Worm (Caenorhabditis elegans) whole organism, mixed stage, embryonic: ENCODE results near the gene Y11D7A.5.

Experiments
- ceh-43 ChIP-seq: fragments of 200-800 bp; sonication (Bioruptor generic); optimal IDR thresholded peaks from 2 replicates; lab custom pipeline; 2018; ENCODE audit warnings: mild to moderate bottlenecking, missing genetic modification characterization, moderate library complexity, missing compliant biosample characterization
- elt-1 ChIP-seq: sonication (generic microtip); optimal IDR thresholded peaks from 2 replicates; lab custom pipeline; 2017; ENCODE audit warnings: missing genetic modification characterization, mild to moderate bottlenecking, missing compliant biosample characterization, antibody characterized with exemption, moderate library complexity, borderline replicate concordance; ENCODE audit not compliant: insufficient read depth
- lsy-2 ChIP-seq: fragments of 150-350 bp; optimal IDR thresholded peaks from 2 replicates; lab custom pipeline; 2014; ENCODE audit warnings: missing biosample characterization, missing genetic modification characterization
- nhr-12 ChIP-seq: fragments of 150-350 bp; optimal IDR thresholded peaks from 2 replicates; lab custom pipeline; 2014; ENCODE audit warnings: missing biosample characterization, missing genetic modification characterization
- nhr-237 ChIP-seq: fragments of 150-350 bp; optimal IDR thresholded peaks from 2 replicates; lab custom pipeline; 2014; ENCODE audit warnings: missing biosample characterization, missing genetic modification characterization
- nhr-28 ChIP-seq: fragments of 150-350 bp; optimal IDR thresholded peaks from 2 replicates; lab custom pipeline; 2014; ENCODE audit warnings: missing biosample characterization, missing genetic modification characterization
- pha-4 ChIP-seq: fragments of 150-350 bp; optimal IDR thresholded peaks from 2 replicates; lab custom pipeline; 2018; ENCODE audit warnings: missing biosample characterization, missing genetic modification reagents, missing genetic modification characterization
- unc-39 ChIP-seq: fragments of 150-350 bp; optimal IDR thresholded peaks from 2 replicates; lab custom pipeline; 2014; ENCODE audit warnings: missing biosample characterization, missing genetic modification characterization
- unc-62 ChIP-seq: fragments of 150-350 bp; optimal IDR thresholded peaks from 2 replicates; lab custom pipeline; 2014; ENCODE audit warnings: missing biosample characterization, missing genetic modification reagents, missing genetic modification characterization
- ztf-11 ChIP-seq: fragments of 150-350 bp; optimal IDR thresholded peaks from 2 replicates; lab custom pipeline; 2014; ENCODE audit warnings: missing biosample characterization, missing genetic modification characterization

DNA sequence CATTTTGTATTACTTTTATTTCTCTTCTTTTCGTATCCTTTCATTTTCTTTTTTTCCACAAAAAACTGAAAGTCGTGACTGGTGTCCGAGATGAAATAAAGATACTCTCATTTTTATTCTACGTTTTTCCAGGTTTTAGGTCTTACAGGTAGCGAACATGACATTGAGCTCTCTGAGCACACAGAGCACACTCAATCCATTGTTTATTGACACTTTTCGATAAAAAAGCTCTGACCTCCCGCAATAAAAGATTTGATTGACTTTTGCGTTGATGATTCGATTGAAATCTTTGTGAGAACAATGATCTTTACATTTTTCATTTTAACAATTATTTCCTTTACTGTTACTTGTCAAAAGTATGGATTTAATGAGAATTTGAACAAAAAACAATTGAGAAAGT is 33.2 kb downstream of the Y11D7A.5 start, which contains the start of gene C46C2.6:
- TF ChIP-seq ztf-11 (tag; lab: Kevin White, UChicago) (no peak), nhr-28 (tag; lab: Kevin White, UChicago) (no peak), unc-39 (tag; lab: Kevin White, UChicago) (no peak), pha-4 (no peak), lsy-2 (no peak), nhr-237 (tag; lab: Kevin White, UChicago) (no peak), unc-62 (GFP tag; lab: Kevin White, UChicago) (no peak), ceh-43 (GFP tag; lab: Kevin White, UChicago) (no peak), elt-1 (tag; lab: Kevin White, UChicago) (no peak), nhr-12 (tag; lab: Kevin White, UChicago) (no peak)
